Worm (Caenorhabditis elegans) whole organism, L2 larva: ENCODE data around the gene srh-85.

Experiments used
- C34F6.9 ChIP-seq: fragments of 150-350 bp; optimal IDR thresholded peaks from 2 replicates; lab custom pipeline; 2014; ENCODE audit warnings: missing biosample characterization, missing genetic modification characterization
- F13H6.1 ChIP-seq: sonication (generic microtip); optimal IDR thresholded peaks from 2 replicates; lab custom pipeline; 2016; ENCODE audit warnings: missing genetic modification characterization, missing compliant biosample characterization
- R02D3.7 ChIP-seq: fragments of 150-350 bp; optimal IDR thresholded peaks from 2 replicates; lab custom pipeline; 2014; ENCODE audit warnings: missing biosample characterization, missing genetic modification characterization
- Y55F3AM.14 ChIP-seq: fragments of 200-800 bp; sonication (Bioruptor generic); optimal IDR thresholded peaks from 2 replicates; lab custom pipeline; 2018; ENCODE audit warnings: mild to moderate bottlenecking, missing genetic modification characterization, missing compliant biosample characterization
- alr-1 ChIP-seq: fragments of 150-350 bp; optimal IDR thresholded peaks from 2 replicates; lab custom pipeline; 2014; ENCODE audit warnings: missing biosample characterization, missing genetic modification characterization
- aly-2 ChIP-seq: fragments of 150-350 bp; optimal IDR thresholded peaks from 2 replicates; lab custom pipeline; 2014; ENCODE audit warnings: missing biosample characterization, missing genetic modification characterization
- ama-1 ChIP-seq: fragments of 150-350 bp; optimal IDR thresholded peaks from 2 replicates; lab custom pipeline; 2018; ENCODE audit warnings: inconsistent platforms
- blmp-1 ChIP-seq: sonication (generic microtip); optimal IDR thresholded peaks from 2 replicates; lab custom pipeline; 2017; ENCODE audit warnings: missing genetic modification characterization, mild to moderate bottlenecking, missing compliant biosample characterization, antibody characterized with exemption, moderate library complexity; ENCODE audit not compliant: insufficient read depth
- ceh-16 ChIP-seq: fragments of 150-350 bp; optimal IDR thresholded peaks from 2 replicates; lab custom pipeline; 2014; ENCODE audit warnings: missing biosample characterization, missing genetic modification characterization
- crh-2 ChIP-seq: sonication (generic microtip); optimal IDR thresholded peaks from 2 replicates; lab custom pipeline; 2017; ENCODE audit warnings: missing biosample characterization, missing genetic modification characterization
- egl-27 ChIP-seq: sonication (generic microtip); optimal IDR thresholded peaks from 3 replicates; lab custom pipeline; 2017; ENCODE audit warnings: missing biosample characterization, missing genetic modification reagents, missing genetic modification characterization
- elt-1 ChIP-seq: fragments of 150-350 bp; optimal IDR thresholded peaks from 2 replicates; lab custom pipeline; 2014; ENCODE audit warnings: missing biosample characterization, missing genetic modification characterization
- elt-3 ChIP-seq: sonication (generic microtip); optimal IDR thresholded peaks from 2 replicates; lab custom pipeline; 2017; ENCODE audit warnings: missing biosample characterization, missing genetic modification characterization
- gmeb-1 ChIP-seq: fragments of 150-350 bp; optimal IDR thresholded peaks from 2 replicates; lab custom pipeline; 2014; ENCODE audit warnings: missing biosample characterization, missing genetic modification characterization
- lin-11 ChIP-seq: fragments of 150-350 bp; sonication (generic microtip); optimal IDR thresholded peaks from 2 replicates; lab custom pipeline; 2014; ENCODE audit warnings: missing biosample characterization, missing genetic modification characterization, inconsistent platforms, mixed read lengths
- lin-13 ChIP-seq: fragments of 150-350 bp; optimal IDR thresholded peaks from 2 replicates; lab custom pipeline; 2014; ENCODE audit warnings: missing biosample characterization, missing genetic modification reagents, missing genetic modification characterization
- lin-39 ChIP-seq: fragments of 150-350 bp; optimal IDR thresholded peaks from 2 replicates; lab custom pipeline; 2014; ENCODE audit warnings: missing biosample characterization, missing genetic modification reagents, missing genetic modification characterization
- lsy-2 ChIP-seq, 2 experiments: fragments of 150-350 bp in 1 of 2; sonication (generic microtip) in 1 of 2; optimal IDR thresholded peaks; 2 replicates each; lab custom pipeline; 2014 to 2017; ENCODE audit warnings: missing biosample characterization in 2 of 2, missing genetic modification characterization in 2 of 2
- mab-5 ChIP-seq: fragments of 150-350 bp; optimal IDR thresholded peaks from 2 replicates; lab custom pipeline; 2014; ENCODE audit warnings: missing biosample characterization, missing genetic modification characterization
- mbf-1 ChIP-seq: sonication (generic microtip); optimal IDR thresholded peaks from 2 replicates; lab custom pipeline; 2017; ENCODE audit warnings: missing biosample characterization, missing genetic modification characterization
- nhr-10 ChIP-seq: sonication (generic microtip); optimal IDR thresholded peaks from 2 replicates; lab custom pipeline; 2017; ENCODE audit warnings: missing biosample characterization, missing genetic modification characterization
- nhr-12 ChIP-seq: fragments of 150-350 bp; optimal IDR thresholded peaks from 2 replicates; lab custom pipeline; 2014; ENCODE audit warnings: missing biosample characterization, missing genetic modification characterization
- nhr-129 ChIP-seq: fragments of 150-350 bp; optimal IDR thresholded peaks from 2 replicates; lab custom pipeline; 2014; ENCODE audit warnings: missing biosample characterization, missing genetic modification characterization
- nhr-21 ChIP-seq: fragments of 150-350 bp; optimal IDR thresholded peaks from 2 replicates; lab custom pipeline; 2014; ENCODE audit warnings: missing biosample characterization, missing genetic modification characterization
- nhr-23 ChIP-seq: fragments of 150-350 bp; optimal IDR thresholded peaks from 2 replicates; lab custom pipeline; 2014; ENCODE audit warnings: missing biosample characterization, missing genetic modification reagents, missing genetic modification characterization
- nhr-237 ChIP-seq: fragments of 150-350 bp; optimal IDR thresholded peaks from 2 replicates; lab custom pipeline; 2014; ENCODE audit warnings: missing biosample characterization, missing genetic modification characterization
- nhr-77 ChIP-seq: fragments of 150-350 bp; optimal IDR thresholded peaks from 2 replicates; lab custom pipeline; 2014; ENCODE audit warnings: missing biosample characterization, missing genetic modification characterization
- peb-1 ChIP-seq: fragments of 150-350 bp; optimal IDR thresholded peaks from 2 replicates; lab custom pipeline; 2014; ENCODE audit warnings: missing biosample characterization, missing genetic modification characterization
- sem-4 ChIP-seq: fragments of 150-350 bp; optimal IDR thresholded peaks from 2 replicates; lab custom pipeline; 2014; ENCODE audit warnings: missing biosample characterization, missing genetic modification reagents, missing genetic modification characterization
- skn-1 ChIP-seq: sonication (generic microtip); optimal IDR thresholded peaks from 2 replicates; lab custom pipeline; 2017; ENCODE audit warnings: missing biosample characterization, missing genetic modification characterization
- sma-9 ChIP-seq, 2 experiments: fragments of 150-350 bp in 1 of 2; sonication (generic microtip) in 1 of 2; optimal IDR thresholded peaks; 2 replicates each; lab custom pipeline; 2014 to 2016; ENCODE audit warnings: missing genetic modification characterization in 2 of 2, mild to moderate bottlenecking in 1 of 2, missing biosample characterization in 1 of 2, missing compliant biosample characterization in 1 of 2, missing genetic modification reagents in 1 of 2, moderate library complexity in 1 of 2
- unc-39 ChIP-seq: fragments of 150-350 bp; optimal IDR thresholded peaks from 2 replicates; lab custom pipeline; 2014; ENCODE audit warnings: missing biosample characterization, missing genetic modification characterization
- unc-55 ChIP-seq: fragments of 150-350 bp; sonication (generic microtip); optimal IDR thresholded peaks from 3 replicates; lab custom pipeline; 2014; ENCODE audit warnings: missing biosample characterization, missing genetic modification reagents, missing genetic modification characterization
- zag-1 ChIP-seq: fragments of 150-350 bp; optimal IDR thresholded peaks from 2 replicates; lab custom pipeline; 2014; ENCODE audit warnings: missing biosample characterization, missing genetic modification characterization

The srh-85 gene

DNA sequence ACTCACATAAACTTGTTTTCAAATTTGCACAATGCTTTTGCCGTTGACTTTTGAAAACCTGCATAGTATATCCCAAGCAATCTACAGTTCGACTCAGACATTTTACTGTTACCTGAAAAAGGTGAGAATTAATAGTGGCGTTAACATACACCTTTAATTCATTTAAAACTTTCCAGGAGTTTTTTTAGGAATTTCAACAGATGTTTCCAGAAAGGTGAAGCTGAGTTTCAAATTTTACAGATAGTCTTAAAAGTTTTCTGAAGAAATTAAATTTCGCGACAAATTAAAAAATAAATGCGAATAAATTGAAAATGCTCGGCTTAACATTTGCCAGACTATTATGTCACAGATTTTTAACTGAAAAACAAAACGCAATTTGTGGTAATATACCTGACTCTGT, 12.4 kb upstream of the srh-85 start, which contains the start of gene srw-119:
Gene srw-119 (minus strand): TSS at position 101 of the 400 bp plus-strand sequence.
- no peak for TF ChIP-seq blmp-1 (tag; lab: Kevin White, UChicago)
- TF ChIP-seq ama-1, result no peak
- no peak for TF ChIP-seq Y55F3AM.14 (GFP tag; lab: Kevin White, UChicago)
- no peak for TF ChIP-seq crh-2
- TF ChIP-seq nhr-23 (tag; lab: Kevin White, UChicago), result no peak

DNA sequence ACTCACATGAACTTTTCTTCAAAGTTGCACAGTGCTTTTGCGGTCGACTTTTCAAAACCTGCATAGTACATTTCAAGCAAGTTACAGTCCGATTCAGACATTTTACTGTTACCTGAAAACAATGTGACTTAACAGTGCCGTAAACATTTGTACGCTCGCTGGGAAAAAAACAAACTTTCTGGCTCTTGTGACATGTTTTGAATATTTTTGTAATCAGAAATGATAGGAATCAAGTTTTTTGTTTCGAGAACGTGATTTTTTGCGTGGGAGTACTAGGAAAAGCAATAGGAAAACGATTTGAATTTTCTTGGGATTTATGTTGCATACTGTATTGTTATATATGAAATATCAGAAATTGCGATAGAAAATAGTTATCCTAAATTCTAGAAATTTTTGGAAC, 8.8 kb upstream of the srh-85 start, which contains the start of gene srw-120:
Gene srw-120 (minus strand): TSS at position 101 of the 400 bp plus-strand sequence.
- TF ChIP-seq unc-55 (GFP tag; lab: Kevin White, UChicago) (no peak), nhr-12 (tag; lab: Kevin White, UChicago) (no peak), crh-2 (no peak), nhr-77 (no peak), unc-39 (no peak), skn-1 (tag; lab: Kevin White, UChicago) (no peak), elt-3 (tag; lab: Kevin White, UChicago) (no peak), F13H6.1 (tag; lab: Kevin White, UChicago) (no peak), nhr-23 (tag; lab: Kevin White, UChicago) (no peak), blmp-1 (tag; lab: Kevin White, UChicago) (no peak), lin-13 (GFP tag; lab: Kevin White, UChicago) (no peak), aly-2 (no peak), C34F6.9 (no peak), gmeb-1 (tag; lab: Kevin White, UChicago) (no peak), peb-1 (tag; lab: Kevin White, UChicago) (no peak), alr-1 (tag; lab: Kevin White, UChicago) (no peak), zag-1 (tag; lab: Kevin White, UChicago) (no peak), nhr-10 (no peak)

DNA sequence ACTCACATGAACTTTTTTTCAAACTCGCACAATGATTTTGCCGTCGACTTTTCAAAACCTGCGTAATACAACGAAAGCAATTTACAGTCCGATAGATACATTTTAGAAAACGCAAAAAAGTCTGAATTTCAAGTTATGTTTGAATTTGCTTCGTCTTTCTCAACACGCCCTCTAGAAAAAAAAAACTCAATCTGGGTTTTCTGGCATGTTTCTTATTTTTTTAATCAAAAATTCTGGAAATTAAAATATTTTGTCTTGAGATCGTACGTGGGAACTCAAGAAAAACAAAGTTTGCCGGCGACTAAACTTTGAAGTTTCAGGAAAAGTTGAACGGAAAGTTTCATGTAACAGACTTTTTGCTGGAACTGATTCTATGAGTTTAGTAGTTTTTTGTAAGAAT, 6.5 kb upstream of the srh-85 start, which contains the start of gene srw-115:
Gene srw-115 (minus strand): TSS at position 101 of the 400 bp plus-strand sequence.
- no peak for TF ChIP-seq mbf-1 (tag; lab: Kevin White, UChicago)
- TF ChIP-seq ceh-16 (tag; lab: Kevin White, UChicago), result no peak
- TF ChIP-seq nhr-237, result no peak
- TF ChIP-seq lin-39 (tag; lab: Kevin White, UChicago), result no peak
- TF ChIP-seq lsy-2 (tag; optimal IDR thresholded peaks at IDR 0.05; lab: Kevin White, UChicago), result no peak
- TF ChIP-seq zag-1 (tag; lab: Kevin White, UChicago), result no peak
- no peak for TF ChIP-seq R02D3.7
- no peak for TF ChIP-seq C34F6.9
- no peak for TF ChIP-seq elt-3 (tag; lab: Kevin White, UChicago)
- TF ChIP-seq skn-1 (tag; lab: Kevin White, UChicago), result no peak
- no peak for TF ChIP-seq nhr-129 (tag; lab: Kevin White, UChicago)

DNA sequence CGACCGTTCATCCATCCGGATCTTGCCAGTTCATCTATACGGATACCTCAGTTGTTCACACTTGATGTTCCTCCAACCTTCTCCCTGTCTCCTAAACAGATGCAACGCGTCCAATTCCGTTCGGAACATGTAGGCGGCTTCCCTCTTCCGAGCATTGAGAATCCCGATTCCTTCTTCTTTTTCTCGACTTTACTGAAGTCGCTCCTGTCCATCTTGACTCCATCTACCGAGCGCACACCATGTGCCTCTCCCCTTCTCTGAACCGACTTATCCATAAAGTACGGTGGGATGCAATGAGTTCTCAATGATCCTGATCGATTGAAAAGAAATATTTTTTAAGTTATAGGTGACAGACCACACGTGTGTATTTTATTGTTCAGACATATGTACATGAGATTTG, 4.8 kb upstream of the srh-85 start:
- TF ChIP-seq mbf-1 (tag; lab: Kevin White, UChicago) (no peak), nhr-21 (tag; lab: Kevin White, UChicago) (no peak), unc-39 (no peak), sem-4 (tag; lab: Kevin White, UChicago) (no peak), elt-1 (tag; lab: Kevin White, UChicago) (no peak), nhr-129 (tag; lab: Kevin White, UChicago) (no peak), nhr-12 (tag; lab: Kevin White, UChicago) (no peak), sma-9 (GFP tag; optimal IDR thresholded peaks at IDR 0.05; lab: Kevin White, UChicago) (no peak), sma-9 (tag; optimal IDR thresholded peaks at IDR 0.05; lab: Kevin White, UChicago) (no peak)

DNA sequence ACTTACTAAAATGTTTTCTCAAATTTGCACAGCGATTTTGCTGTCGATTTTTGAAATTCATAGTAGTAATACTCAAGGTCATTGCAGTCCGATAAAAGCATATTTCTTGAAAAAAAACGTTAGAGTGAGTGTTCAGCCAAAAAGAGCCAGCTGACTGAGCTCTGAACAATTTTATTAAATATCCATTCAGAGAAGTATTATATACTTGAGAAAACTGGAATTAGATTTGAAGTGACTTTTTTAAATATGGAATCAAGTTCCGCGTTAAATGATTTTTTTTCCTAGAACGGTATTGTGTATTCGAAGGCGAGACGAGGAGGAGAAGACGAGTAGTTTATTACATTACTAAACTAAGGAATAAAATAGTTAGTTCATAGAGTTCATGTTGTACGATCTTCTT, 4.2 kb upstream of the srh-85 start, which contains the start of gene srw-121:
Gene srw-121 (minus strand): TSS at position 101 of the 400 bp plus-strand sequence.
- TF ChIP-seq nhr-77, result no peak
- no peak for TF ChIP-seq lin-11 (tag; lab: Kevin White, UChicago)
- no peak for TF ChIP-seq mab-5 (tag; lab: Kevin White, UChicago)
- no peak for TF ChIP-seq unc-55 (GFP tag; lab: Kevin White, UChicago)
- TF ChIP-seq sma-9 (GFP tag; optimal IDR thresholded peaks at IDR 0.05; lab: Kevin White, UChicago), result no peak
- TF ChIP-seq sma-9 (tag; optimal IDR thresholded peaks at IDR 0.05; lab: Kevin White, UChicago), result no peak
- no peak for TF ChIP-seq nhr-129 (tag; lab: Kevin White, UChicago)
- TF ChIP-seq nhr-12 (tag; lab: Kevin White, UChicago), result no peak
- no peak for TF ChIP-seq mbf-1 (tag; lab: Kevin White, UChicago)
- TF ChIP-seq egl-27 (tag; lab: Kevin White, UChicago), result no peak
- no peak for TF ChIP-seq aly-2
- TF ChIP-seq sem-4 (tag; lab: Kevin White, UChicago), result no peak
- TF ChIP-seq, all 48 proteins: peak for 0
